Fruit fly (Drosophila melanogaster): Measurements from ENCODE around the gene eIF3e.

DNA sequence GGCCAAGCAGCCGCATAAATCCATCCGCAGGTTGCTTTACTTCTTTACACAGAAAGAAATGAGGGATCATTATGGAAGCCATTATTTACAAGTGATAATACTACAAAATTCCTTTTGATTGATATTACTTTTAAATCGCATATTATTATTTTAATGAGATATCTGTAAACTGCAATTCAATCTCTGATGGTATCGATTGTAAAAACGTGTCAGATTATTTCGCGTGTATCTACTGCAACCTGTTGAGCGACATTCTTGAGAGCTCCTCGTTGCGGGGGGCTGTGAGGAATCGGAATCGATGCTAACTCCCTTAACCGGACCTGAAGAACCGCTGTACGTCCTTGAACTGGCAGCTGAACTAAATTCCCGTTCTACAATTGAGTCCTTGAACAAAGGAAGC is 31.3 kb upstream of the eIF3e start:
- no peak for TF ChIP-seq tj (GFP tag; optimal IDR thresholded peaks at IDR 0.05)
- TF ChIP-seq kay (GFP tag; ENCODE audit: borderline replicate concordance): no peak
- TF ChIP-seq toe (GFP tag; optimal IDR thresholded peaks at IDR 0.05): no peak
- no peak for TF ChIP-seq CG5204 (GFP tag; optimal IDR thresholded peaks at IDR 0.05)
- TF ChIP-seq Crg-1 (GFP tag; optimal IDR thresholded peaks at IDR 0.05): no peak
- no peak for TF ChIP-seq bab1 (GFP tag; optimal IDR thresholded peaks at IDR 0.05)
- TF ChIP-seq ovo (GFP tag; optimal IDR thresholded peaks at IDR 0.05): no peak
- no peak for TF ChIP-seq cic (GFP tag; optimal IDR thresholded peaks at IDR 0.05)
- TF ChIP-seq CG7045 (GFP tag; optimal IDR thresholded peaks at IDR 0.05): no peak
- no peak for TF ChIP-seq Clk (GFP tag; optimal IDR thresholded peaks at IDR 0.05)
- TF ChIP-seq CG33017 (tag; optimal IDR thresholded peaks at IDR 0.05): no peak
